Fruit fly (Drosophila melanogaster): ENCODE measurements around the gene sob.

sob gene

dm6 chr2L:3588841-3589240 is 8.3 kb upstream of the sob start:
- TF ChIP-seq Rel (GFP tag; optimal IDR thresholded peaks at IDR 0.05): no peak
- TF ChIP-seq Rel (tag; optimal IDR thresholded peaks at IDR 0.05): no peak
- TF ChIP-seq HLH106 (tag; optimal IDR thresholded peaks at IDR 0.05): no peak
- no peak for TF ChIP-seq dmrt93B (GFP tag; optimal IDR thresholded peaks at IDR 0.05)
- no peak for TF ChIP-seq Hr83 (GFP tag; optimal IDR thresholded peaks at IDR 0.05; ENCODE audit: poor library complexity, severe bottlenecking)
- no peak for TF ChIP-seq tai (GFP tag; optimal IDR thresholded peaks at IDR 0.05)
- TF ChIP-seq woc (GFP tag; optimal IDR thresholded peaks at IDR 0.05): no peak
- TF ChIP-seq psq (GFP tag; optimal IDR thresholded peaks at IDR 0.05): no peak
- no peak for TF ChIP-seq Dif (GFP tag; optimal IDR thresholded peaks at IDR 0.05; ENCODE audit: partially characterized antibody)
- no peak for TF ChIP-seq CG32264 (GFP tag; optimal IDR thresholded peaks at IDR 0.05)
- TF ChIP-seq N (GFP tag; optimal IDR thresholded peaks at IDR 0.05): no peak
- no peak for TF ChIP-seq pan (optimal IDR thresholded peaks at IDR 0.05)
- TF ChIP-seq sage (GFP tag; optimal IDR thresholded peaks at IDR 0.05): no peak
- TF ChIP-seq GATAd (GFP tag; optimal IDR thresholded peaks at IDR 0.05): no peak
- no peak for TF ChIP-seq Jra (GFP tag; optimal IDR thresholded peaks at IDR 0.05)
- TF ChIP-seq OdsH (GFP tag; optimal IDR thresholded peaks at IDR 0.05): no peak

DNA sequence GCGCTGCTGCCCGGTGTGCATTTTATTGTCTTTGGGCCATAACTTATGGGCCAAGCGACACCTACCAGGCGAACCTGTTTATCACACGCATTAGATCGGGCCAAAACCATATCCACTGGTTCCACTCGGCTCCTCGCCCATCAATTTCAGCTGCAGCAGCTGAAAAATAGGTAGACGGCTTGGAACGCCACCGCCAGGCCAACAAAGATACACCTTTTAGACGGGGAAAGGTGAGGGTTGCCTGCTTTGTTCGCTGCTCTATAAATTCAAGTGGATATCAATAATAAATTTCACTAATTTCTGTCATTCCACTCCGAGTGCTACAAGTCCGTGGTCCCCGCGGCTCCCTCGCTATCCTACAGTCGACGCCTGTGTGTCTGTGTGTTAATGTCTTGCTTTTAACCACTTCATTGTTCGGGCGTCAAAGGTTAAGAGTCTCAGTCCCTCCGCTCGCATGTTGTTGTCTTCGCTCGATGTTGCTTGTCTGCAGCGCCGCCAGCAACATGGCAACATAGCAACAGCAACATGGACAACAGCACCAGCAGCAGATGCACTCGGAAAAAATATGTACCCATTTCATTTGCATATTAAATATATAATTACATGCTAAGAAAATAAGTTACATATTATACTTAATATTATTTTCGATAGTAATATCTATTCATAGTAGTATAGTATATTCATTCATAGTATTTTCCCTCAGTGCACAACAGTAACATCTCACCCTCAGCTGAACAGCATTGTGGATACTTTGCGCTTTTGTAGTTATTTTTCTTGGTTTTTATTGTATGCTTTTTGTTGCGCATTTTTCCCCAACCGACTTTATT is 7.6 kb upstream of the sob start:
- no peak for TF ChIP-seq Mio (GFP tag; optimal IDR thresholded peaks at IDR 0.05)
- TF ChIP-seq jim (GFP tag; optimal IDR thresholded peaks at IDR 0.05): no peak
- no peak for TF ChIP-seq Rel (GFP tag; optimal IDR thresholded peaks at IDR 0.05)
- no peak for TF ChIP-seq Rel (tag; optimal IDR thresholded peaks at IDR 0.05)
- no peak for TF ChIP-seq Dfd (GFP tag; optimal IDR thresholded peaks at IDR 0.05)
- peak; percentile 11 for TF ChIP-seq h (GFP tag; optimal IDR thresholded peaks at IDR 0.05)
- no peak for TF ChIP-seq GATAd (GFP tag; optimal IDR thresholded peaks at IDR 0.05)
- peak; percentile 28 for TF ChIP-seq dmrt93B (GFP tag; optimal IDR thresholded peaks at IDR 0.05)
- TF ChIP-seq Myc (optimal IDR thresholded peaks at IDR 0.05): no peak
- no peak for TF ChIP-seq CG32264 (GFP tag; optimal IDR thresholded peaks at IDR 0.05)
- TF ChIP-seq Hnf4 (GFP tag; optimal IDR thresholded peaks at IDR 0.05): peak; percentile 4
- peak; percentile 29 for TF ChIP-seq sv (GFP tag; optimal IDR thresholded peaks at IDR 0.05)
- TF ChIP-seq woc (GFP tag; optimal IDR thresholded peaks at IDR 0.05): peak; percentile 8
- no peak for TF ChIP-seq dl (GFP tag; optimal IDR thresholded peaks at IDR 0.05; ENCODE audit: insufficient read depth in 1 of 2, partially characterized antibody in 2 of 2)
- peak; percentile 10 for TF ChIP-seq fru (GFP tag; optimal IDR thresholded peaks at IDR 0.05)
- no peak for TF ChIP-seq Jra (GFP tag; optimal IDR thresholded peaks at IDR 0.05)
- peak; percentile 68 for TF ChIP-seq HLH106 (tag; optimal IDR thresholded peaks at IDR 0.05)
- TF ChIP-seq foxo (GFP tag; optimal IDR thresholded peaks at IDR 0.05): peak in 1 of 2 experiments; percentile 67
- peak; percentile 64 for TF ChIP-seq Sp1 (GFP tag; optimal IDR thresholded peaks at IDR 0.05)
- no peak for TF ChIP-seq br (GFP tag; optimal IDR thresholded peaks at IDR 0.05)
- no peak for TF ChIP-seq dsf (GFP tag; optimal IDR thresholded peaks at IDR 0.05; ENCODE audit: borderline replicate concordance)
- TF ChIP-seq brk (GFP tag; optimal IDR thresholded peaks at IDR 0.05): peak; percentile 27
- no peak for TF ChIP-seq N (GFP tag; optimal IDR thresholded peaks at IDR 0.05)
- TF ChIP-seq psq (GFP tag; optimal IDR thresholded peaks at IDR 0.05): peak; percentile 54
- no peak for TF ChIP-seq lola (GFP tag; optimal IDR thresholded peaks at IDR 0.05)
- TF ChIP-seq Hr83 (GFP tag; optimal IDR thresholded peaks at IDR 0.05; ENCODE audit: poor library complexity, severe bottlenecking): no peak
- no peak for TF ChIP-seq CG9705 (GFP tag; optimal IDR thresholded peaks at IDR 0.05)
- TF ChIP-seq rgr (GFP tag; optimal IDR thresholded peaks at IDR 0.05): peak; percentile 41
- TF ChIP-seq sage (GFP tag; optimal IDR thresholded peaks at IDR 0.05): no peak
- no peak for TF ChIP-seq Dif (GFP tag; optimal IDR thresholded peaks at IDR 0.05; ENCODE audit: partially characterized antibody)
- no peak for TF ChIP-seq usp (GFP tag; optimal IDR thresholded peaks at IDR 0.05)
- TF ChIP-seq ey (GFP tag; optimal IDR thresholded peaks at IDR 0.05): no peak
- TF ChIP-seq Abd-B (GFP tag; optimal IDR thresholded peaks at IDR 0.05): no peak
- TF ChIP-seq tai (GFP tag; optimal IDR thresholded peaks at IDR 0.05): no peak
- TF ChIP-seq OdsH (GFP tag; optimal IDR thresholded peaks at IDR 0.05): peak; percentile 43
- no peak for TF ChIP-seq Hr78 (GFP tag; optimal IDR thresholded peaks at IDR 0.05)
- no peak for TF ChIP-seq CrebA (GFP tag; optimal IDR thresholded peaks at IDR 0.05; ENCODE audit: borderline replicate concordance)
- TF ChIP-seq pan (optimal IDR thresholded peaks at IDR 0.05): no peak
- no peak for TF ChIP-seq Vsx2 (GFP tag; optimal IDR thresholded peaks at IDR 0.05; ENCODE audit: partially characterized antibody)

All from whole organism, wandering third instar larva.